Fruit fly (Drosophila melanogaster): Measurements from ENCODE around the gene Coq4.

Gene Coq4

DNA sequence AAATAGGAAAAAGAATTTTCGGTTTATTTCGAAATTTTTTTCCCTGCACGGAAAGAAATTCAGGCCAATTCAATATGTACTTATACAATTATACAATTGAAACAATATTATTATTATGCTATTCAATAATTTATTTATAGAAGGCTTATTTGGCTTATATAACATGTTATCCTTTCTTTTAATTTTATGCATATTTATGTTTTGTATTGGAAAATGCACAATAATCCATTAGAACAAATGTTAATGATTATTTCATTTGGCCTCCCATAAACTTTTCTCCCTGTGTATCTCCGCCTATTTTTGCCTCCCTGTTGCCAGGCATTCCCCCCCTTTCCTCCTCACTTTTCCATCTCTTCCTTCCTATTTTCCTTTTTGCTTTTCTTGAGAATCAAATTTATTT is 14.5 kb upstream of the Coq4 start:
- no peak for TF ChIP-seq Dfd (GFP tag; optimal IDR thresholded peaks at IDR 0.05)
- TF ChIP-seq foxo (GFP tag; optimal IDR thresholded peaks at IDR 0.05) = no peak
- TF ChIP-seq Rel (GFP tag; optimal IDR thresholded peaks at IDR 0.05) = no peak
- no peak for TF ChIP-seq Rel (tag; optimal IDR thresholded peaks at IDR 0.05)

DNA sequence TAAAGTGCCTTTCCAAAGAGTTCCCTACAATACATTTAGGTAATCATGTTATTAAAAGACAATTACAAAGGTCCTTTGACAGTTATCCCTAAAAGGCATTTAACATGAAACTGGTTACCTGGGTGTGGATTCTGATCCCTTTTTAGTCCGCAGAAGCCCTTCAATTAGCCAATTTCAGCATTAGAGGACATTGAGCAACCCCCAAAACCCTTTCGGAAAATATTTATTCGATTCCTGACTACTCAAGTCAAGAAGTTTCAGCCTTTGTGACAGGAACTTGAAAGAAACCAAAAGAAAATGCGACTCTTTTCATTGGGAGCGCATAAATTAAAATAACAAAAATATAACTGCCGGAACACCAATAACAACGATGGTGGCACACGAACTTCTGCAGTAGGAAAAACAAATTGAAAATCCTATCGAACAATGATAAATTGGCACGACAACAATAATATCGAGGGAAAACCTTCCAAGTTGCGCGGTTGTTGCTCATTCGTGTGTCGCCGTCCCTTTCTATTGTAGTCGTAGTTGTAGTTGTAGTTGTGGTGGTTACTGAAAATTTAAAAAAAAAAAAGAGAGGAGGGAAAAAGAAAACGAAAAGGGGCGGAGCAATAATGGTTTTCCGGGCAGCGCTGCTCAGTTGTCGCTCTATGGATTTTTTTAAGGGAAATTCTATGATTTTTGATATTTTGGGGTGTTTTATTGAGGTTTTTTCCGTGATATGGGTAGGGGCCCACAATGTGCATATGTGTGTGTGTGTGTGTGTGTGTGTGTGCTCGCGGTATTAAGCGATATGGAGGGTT is 12.4 kb upstream of the Coq4 start:
- TF ChIP-seq dmrt93B (GFP tag; optimal IDR thresholded peaks at IDR 0.05) (no peak), Abd-B (GFP tag; optimal IDR thresholded peaks at IDR 0.05) (no peak), Vsx2 (GFP tag; optimal IDR thresholded peaks at IDR 0.05; ENCODE audit: partially characterized antibody) (no peak), N (GFP tag; optimal IDR thresholded peaks at IDR 0.05) (no peak), Dfd (GFP tag; optimal IDR thresholded peaks at IDR 0.05) (peak; percentile 82)

dm6 chr3L:17444569-17444968 is 11.1 kb upstream of the Coq4 start:
- no peak for TF ChIP-seq HLH106 (tag; optimal IDR thresholded peaks at IDR 0.05)
- TF ChIP-seq foxo (GFP tag; optimal IDR thresholded peaks at IDR 0.05) = no peak
- TF ChIP-seq lola (GFP tag; optimal IDR thresholded peaks at IDR 0.05) = no peak
- TF ChIP-seq h (GFP tag; optimal IDR thresholded peaks at IDR 0.05) = no peak
- no peak for TF ChIP-seq CG9705 (GFP tag; optimal IDR thresholded peaks at IDR 0.05)
- TF ChIP-seq Sp1 (GFP tag; optimal IDR thresholded peaks at IDR 0.05) = no peak
- TF ChIP-seq Mio (GFP tag; optimal IDR thresholded peaks at IDR 0.05) = no peak
- TF ChIP-seq CG32264 (GFP tag; optimal IDR thresholded peaks at IDR 0.05) = no peak
- TF ChIP-seq br (GFP tag; optimal IDR thresholded peaks at IDR 0.05) = no peak
- no peak for TF ChIP-seq rgr (GFP tag; optimal IDR thresholded peaks at IDR 0.05)
- no peak for TF ChIP-seq Jra (GFP tag; optimal IDR thresholded peaks at IDR 0.05)
- no peak for TF ChIP-seq woc (GFP tag; optimal IDR thresholded peaks at IDR 0.05)
- TF ChIP-seq CrebA (GFP tag; optimal IDR thresholded peaks at IDR 0.05; ENCODE audit: borderline replicate concordance) = no peak
- no peak for TF ChIP-seq jim (GFP tag; optimal IDR thresholded peaks at IDR 0.05)

dm6 chr3L:17441602-17442001 is 8.2 kb upstream of the Coq4 start:
- TF ChIP-seq Jra (GFP tag; optimal IDR thresholded peaks at IDR 0.05) = no peak
- TF ChIP-seq Dfd (GFP tag; optimal IDR thresholded peaks at IDR 0.05) = peak; percentile 72

- TF ChIP-seq Hr83 (GFP tag; optimal IDR thresholded peaks at IDR 0.05; ENCODE audit: poor library complexity, severe bottlenecking) (no peak), HLH106 (tag; optimal IDR thresholded peaks at IDR 0.05) (no peak), psq (GFP tag; optimal IDR thresholded peaks at IDR 0.05) (no peak), usp (GFP tag; optimal IDR thresholded peaks at IDR 0.05) (no peak), Dfd (GFP tag; optimal IDR thresholded peaks at IDR 0.05) (no peak), foxo (GFP tag; optimal IDR thresholded peaks at IDR 0.05) (no peak), dsf (GFP tag; optimal IDR thresholded peaks at IDR 0.05; ENCODE audit: borderline replicate concordance) (no peak), CG32264 (GFP tag; optimal IDR thresholded peaks at IDR 0.05) (no peak), Vsx2 (GFP tag; optimal IDR thresholded peaks at IDR 0.05; ENCODE audit: partially characterized antibody) (no peak), N (GFP tag; optimal IDR thresholded peaks at IDR 0.05) (no peak), fru (GFP tag; optimal IDR thresholded peaks at IDR 0.05) (no peak), Abd-B (GFP tag; optimal IDR thresholded peaks at IDR 0.05) (no peak), Hnf4 (GFP tag; optimal IDR thresholded peaks at IDR 0.05) (no peak), Hr78 (GFP tag; optimal IDR thresholded peaks at IDR 0.05) (no peak), ey (GFP tag; optimal IDR thresholded peaks at IDR 0.05) (no peak), rgr (GFP tag; optimal IDR thresholded peaks at IDR 0.05) (no peak), dl (GFP tag; optimal IDR thresholded peaks at IDR 0.05; ENCODE audit: insufficient read depth in 1 of 2, partially characterized antibody in 2 of 2) (no peak), CG9705 (GFP tag; optimal IDR thresholded peaks at IDR 0.05) (no peak), lola (GFP tag; optimal IDR thresholded peaks at IDR 0.05) (no peak), jim (GFP tag; optimal IDR thresholded peaks at IDR 0.05) (no peak)
Measured at dm6 chr3L:17438872-17439495, 5.6 kb upstream of the Coq4 start, which contains the start of gene CG18265. CG18265 (plus strand) TSS chr3L:17439401.

Measured in whole organism, wandering third instar larva.